Fruit fly (Drosophila melanogaster) whole organism, prepupa: ENCODE data around the gene CG43445.

Source experiments
- CG10669 ChIP-seq: fragments of 200-800 bp; sonication (Bioruptor generic); optimal IDR thresholded peaks from 3 replicates; lab custom pipeline; 2018; ENCODE audit warnings: missing biosample characterization, mild to moderate bottlenecking, missing genetic modification characterization, moderate library complexity
- CG15336 ChIP-seq: fragments of 200-800 bp; sonication (Bioruptor generic); IDR thresholded peaks from 2 replicates; pipeline ENCODE4 v1.3.6; 2022; ENCODE audit warnings: missing biosample characterization, missing genetic modification characterization
- CG1621 ChIP-seq: fragments of 200-800 bp; sonication (Bioruptor generic); optimal IDR thresholded peaks from 3 replicates; lab custom pipeline; 2018; ENCODE audit warnings: missing biosample characterization, mild to moderate bottlenecking, missing genetic modification characterization
- CG16779 ChIP-seq: fragments of 200-800 bp; sonication (Bioruptor generic); optimal IDR thresholded peaks from 3 replicates; lab custom pipeline; 2017; ENCODE audit warnings: missing biosample characterization, mild to moderate bottlenecking, missing genetic modification characterization
- CG31627 ChIP-seq: fragments of 200-800 bp; sonication (Bioruptor generic); optimal IDR thresholded peaks from 3 replicates; lab custom pipeline; 2016; ENCODE audit warnings: missing biosample characterization, missing genetic modification characterization
- CG3919 ChIP-seq: fragments of 200-800 bp; sonication (Bioruptor generic); optimal IDR thresholded peaks from 3 replicates; lab custom pipeline; 2016; ENCODE audit warnings: missing biosample characterization, missing genetic modification characterization
- CG4318 ChIP-seq: fragments of 200-800 bp; sonication (Bioruptor generic); optimal IDR thresholded peaks from 3 replicates; lab custom pipeline; 2017; ENCODE audit warnings: missing biosample characterization, mild to moderate bottlenecking, missing genetic modification characterization
- CG6792 ChIP-seq: fragments of 200-800 bp; sonication (Bioruptor generic); optimal IDR thresholded peaks from 3 replicates; lab custom pipeline; 2016; ENCODE audit warnings: missing biosample characterization, missing genetic modification characterization
- CG8119 ChIP-seq: fragments of 200-800 bp; sonication (Bioruptor generic); IDR thresholded peaks from 3 replicates; pipeline ENCODE4 v1.3.6; 2022; ENCODE audit warnings: missing biosample characterization, missing genetic modification characterization
- CG8319 ChIP-seq: fragments of 200-800 bp; sonication (Bioruptor generic); optimal IDR thresholded peaks from 3 replicates; lab custom pipeline; 2016; ENCODE audit warnings: missing biosample characterization, missing genetic modification characterization
- CG8632 ChIP-seq: fragments of 200-800 bp; sonication (Bioruptor generic); optimal IDR thresholded peaks from 3 replicates; lab custom pipeline; 2016; ENCODE audit warnings: missing biosample characterization, missing genetic modification characterization
- CG9139 ChIP-seq: fragments of 200-800 bp; sonication (Bioruptor generic); optimal IDR thresholded peaks from 3 replicates; lab custom pipeline; 2017; ENCODE audit warnings: missing biosample characterization, mild to moderate bottlenecking, missing genetic modification characterization
- Eip75B ChIP-seq: fragments of 200-800 bp; sonication (Bioruptor generic); optimal IDR thresholded peaks from 3 replicates; lab custom pipeline; 2016; ENCODE audit warnings: missing biosample characterization, missing genetic modification characterization
- Eip78C ChIP-seq: fragments of 200-800 bp; sonication (Bioruptor generic); peaks from one replicate; lab custom pipeline; 2016; ENCODE audit warnings: missing biosample characterization, missing genetic modification characterization
- Ets96B ChIP-seq: fragments of 200-800 bp; optimal IDR thresholded peaks from 2 replicates; lab custom pipeline; 2019; ENCODE audit warnings: missing biosample characterization, mild to moderate bottlenecking, missing genetic modification characterization, moderate library complexity
- Hr38 ChIP-seq: sonication (Bioruptor generic); optimal IDR thresholded peaks from 2 replicates; lab custom pipeline; 2016; ENCODE audit warnings: missing biosample characterization, missing genetic modification characterization
- Hr4 ChIP-seq: fragments of 200-800 bp; sonication (Bioruptor generic); optimal IDR thresholded peaks from 3 replicates; lab custom pipeline; 2016; ENCODE audit warnings: missing biosample characterization, missing genetic modification characterization
- Met ChIP-seq: fragments of 200-800 bp; sonication (Bioruptor generic); optimal IDR thresholded peaks from 3 replicates; lab custom pipeline; 2016; ENCODE audit warnings: missing biosample characterization, missing genetic modification characterization
- Smox ChIP-seq: fragments of 200-800 bp; sonication (Bioruptor generic); optimal IDR thresholded peaks from 3 replicates; lab custom pipeline; 2016; ENCODE audit warnings: missing biosample characterization, missing genetic modification characterization
- Sox15 ChIP-seq: fragments of 200-800 bp; sonication (Bioruptor generic); optimal IDR thresholded peaks from 3 replicates; lab custom pipeline; 2016; ENCODE audit warnings: missing biosample characterization, missing genetic modification characterization
- esn ChIP-seq: fragments of 200-800 bp; sonication (Bioruptor generic); optimal IDR thresholded peaks from 2 replicates; lab custom pipeline; 2016; ENCODE audit warnings: missing biosample characterization, mild to moderate bottlenecking, missing genetic modification characterization, moderate library complexity
- fd85E ChIP-seq: fragments of 200-800 bp; sonication (Bioruptor generic); optimal IDR thresholded peaks from 3 replicates; lab custom pipeline; 2016; ENCODE audit warnings: missing biosample characterization, missing genetic modification characterization
- lz ChIP-seq: fragments of 200-800 bp; sonication (Bioruptor generic); optimal IDR thresholded peaks from 3 replicates; lab custom pipeline; 2016; ENCODE audit warnings: missing biosample characterization, missing genetic modification characterization
- net ChIP-seq: fragments of 200-800 bp; sonication (Bioruptor generic); optimal IDR thresholded peaks from 3 replicates; lab custom pipeline; 2016; ENCODE audit warnings: missing biosample characterization, missing genetic modification characterization
- pdm3 ChIP-seq: fragments of 200-800 bp; sonication (Bioruptor generic); optimal IDR thresholded peaks from 3 replicates; lab custom pipeline; 2016; ENCODE audit warnings: missing biosample characterization, missing genetic modification characterization
- salr ChIP-seq, 2 experiments: fragments of 200-800 bp; sonication (Bioruptor generic); optimal IDR thresholded peaks; 3 replicates each; lab custom pipeline; 2016 to 2018; ENCODE audit warnings: missing biosample characterization in 2 of 2, missing genetic modification characterization in 2 of 2, mild to moderate bottlenecking in 1 of 2
- ss ChIP-seq, 2 experiments: fragments of 200-800 bp; sonication (Bioruptor generic); optimal IDR thresholded peaks; 2 replicates in 1 of 2; 3 replicates in 1 of 2; lab custom pipeline; 2017 to 2018; ENCODE audit warnings: mild to moderate bottlenecking in 2 of 2, missing biosample characterization in 2 of 2, missing genetic modification characterization in 2 of 2, moderate library complexity in 1 of 2
- svp ChIP-seq: fragments of 200-800 bp; sonication (Bioruptor generic); peaks from one replicate; lab custom pipeline; 2016; ENCODE audit warnings: missing biosample characterization, missing genetic modification characterization
- topi ChIP-seq: fragments of 200-800 bp; sonication (Bioruptor generic); optimal IDR thresholded peaks from 3 replicates; lab custom pipeline; 2016; ENCODE audit warnings: missing biosample characterization, missing genetic modification characterization

Gene CG43445

dm6 chr3R:17901049-17901448 lies 10.1 kb upstream of the CG43445 start:
- TF ChIP-seq fd85E (GFP tag; lab: Kevin White, UChicago) (no peak), CG3919 (GFP tag; lab: Kevin White, UChicago) (no peak), lz (GFP tag; lab: Kevin White, UChicago) (no peak), CG31627 (no peak), esn (GFP tag; lab: Kevin White, UChicago) (no peak), CG8119 (GFP tag; lab: Robert Waterston, UW) (no peak), Hr4 (GFP tag; lab: Kevin White, UChicago) (no peak), CG16779 (tag; lab: Kevin White, UChicago) (no peak), Hr38 (GFP tag; lab: Kevin White, UChicago) (no peak), ss (GFP tag; optimal IDR thresholded peaks at IDR 0.05; lab: Kevin White, UChicago) (no peak), Eip78C (GFP tag; lab: Kevin White, UChicago) (no peak)

dm6 chr3R:17902233-17902632 lies 8.9 kb upstream of the CG43445 start:
- TF ChIP-seq CG15336 (GFP tag; lab: Robert Waterston, UW) (no peak), CG4318 (GFP tag; lab: Kevin White, UChicago) (no peak), CG10669 (GFP tag; lab: Kevin White, UChicago) (no peak), svp (GFP tag; lab: Kevin White, UChicago) (no peak), CG6792 (no peak), net (GFP tag; lab: Kevin White, UChicago) (no peak)

dm6 chr3R:17905148-17905547 lies 6.0 kb upstream of the CG43445 start:
- TF ChIP-seq salr (GFP tag; optimal IDR thresholded peaks at IDR 0.05; lab: Kevin White, UChicago) (no peak), pdm3 (GFP tag; lab: Kevin White, UChicago) (no peak), Ets96B (tag; lab: Kevin White, UChicago) (no peak), Sox15 (no peak), Hr38 (GFP tag; lab: Kevin White, UChicago) (no peak), CG8632 (GFP tag; lab: Kevin White, UChicago) (no peak), topi (GFP tag; lab: Kevin White, UChicago) (no peak), Eip75B (GFP tag; lab: Kevin White, UChicago) (no peak), CG9139 (no peak), svp (GFP tag; lab: Kevin White, UChicago) (no peak), CG4318 (GFP tag; lab: Kevin White, UChicago) (no peak), CG6792 (no peak), net (GFP tag; lab: Kevin White, UChicago) (no peak), esn (GFP tag; lab: Kevin White, UChicago) (no peak), CG1621 (tag; lab: Kevin White, UChicago) (no peak)

- TF ChIP-seq svp (GFP tag; lab: Kevin White, UChicago) (peak; percentile 17), Smox (GFP tag; lab: Kevin White, UChicago) (no peak), CG9139 (no peak)
Observed at dm6 chr3R:17906145-17906544, 5.0 kb upstream of the CG43445 start, which contains the start of gene CG12347. TSS of gene CG12347 (plus strand) at chr3R:17906445.

DNA sequence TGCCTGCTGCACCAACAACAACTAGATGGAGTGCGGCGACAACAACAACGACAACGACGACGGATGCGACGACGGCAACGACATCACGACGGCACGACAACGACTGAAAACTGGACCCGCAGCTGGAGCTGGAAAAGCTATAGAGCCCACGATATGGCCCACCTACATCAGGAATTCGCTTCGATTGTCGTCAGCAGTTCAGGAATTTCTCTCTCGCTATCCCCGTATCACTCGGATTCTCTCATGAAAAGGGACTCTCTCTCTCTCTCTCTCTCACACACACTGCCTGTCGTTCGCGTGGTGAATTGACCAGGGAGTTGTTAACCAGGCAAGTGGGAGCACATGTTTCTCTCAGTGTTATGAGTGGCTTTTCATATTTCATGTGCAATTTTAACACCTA lies 5.3 kb downstream of the CG43445 start, which contains the start of gene Rim:
TSS of gene Rim (minus strand) at position 101 of the 400 bp plus-strand sequence.
- TF ChIP-seq CG8319 (GFP tag; lab: Kevin White, UChicago), result no peak
- peak; percentile 38 for TF ChIP-seq svp (GFP tag; lab: Kevin White, UChicago)
- TF ChIP-seq, all 60 proteins: peak for 1

- TF ChIP-seq CG4318 (GFP tag; lab: Kevin White, UChicago) (no peak), svp (GFP tag; lab: Kevin White, UChicago) (peak; percentile 44), Met (no peak)
Observed at dm6 chr3R:17917871-17918499, 6.8 kb downstream of the CG43445 start.
